Worm (Caenorhabditis elegans) whole organism, late embryonic: ENCODE measurements around the gene Y64H9A.2.
A peak's percentile ranks its signal among the peaks of the same experiment; 100 is the strongest.

Source experiments
- K09A11.1 ChIP-seq: sonication (generic microtip); optimal IDR thresholded peaks from 2 replicates; lab custom pipeline; 2017; ENCODE audit warnings: antibody characterized with exemption, mild to moderate bottlenecking, missing genetic modification characterization, missing compliant biosample characterization; ENCODE audit not compliant: insufficient read depth
- Y22D7AL.16 ChIP-seq: sonication (generic microtip); optimal IDR thresholded peaks from 2 replicates; lab custom pipeline; 2016; ENCODE audit warnings: missing genetic modification characterization, missing compliant biosample characterization
- ahr-1 ChIP-seq: sonication (generic microtip); optimal IDR thresholded peaks from 2 replicates; lab custom pipeline; 2016; ENCODE audit warnings: missing genetic modification characterization, missing compliant biosample characterization
- ceh-14 ChIP-seq: sonication (generic microtip); optimal IDR thresholded peaks from 2 replicates; lab custom pipeline; 2016; ENCODE audit warnings: missing genotype, missing genetic modification characterization, missing compliant biosample characterization
- ceh-18 ChIP-seq: sonication (generic microtip); optimal IDR thresholded peaks from 2 replicates; lab custom pipeline; 2016; ENCODE audit warnings: missing genetic modification characterization, missing compliant biosample characterization
- ceh-2 ChIP-seq: sonication (generic microtip); optimal IDR thresholded peaks from 2 replicates; lab custom pipeline; 2016; ENCODE audit warnings: missing genotype, missing genetic modification characterization, missing compliant biosample characterization
- ceh-22 ChIP-seq: sonication (generic microtip); optimal IDR thresholded peaks from 2 replicates; lab custom pipeline; 2017; ENCODE audit warnings: missing biosample characterization, missing genetic modification characterization
- ceh-30 ChIP-seq: fragments of 150-350 bp; optimal IDR thresholded peaks from 2 replicates; lab custom pipeline; 2014; ENCODE audit warnings: missing biosample characterization, missing genetic modification characterization
- ceh-34 ChIP-seq: sonication (generic microtip); optimal IDR thresholded peaks from 2 replicates; lab custom pipeline; 2016; ENCODE audit warnings: mild to moderate bottlenecking, missing genetic modification characterization, missing compliant biosample characterization
- ceh-45 ChIP-seq: fragments of 200-800 bp; sonication (Bioruptor generic); IDR thresholded peaks from 2 replicates; pipeline ENCODE4 v1.3.6; 2022; ENCODE audit warnings: missing genetic modification reagents, missing genetic modification characterization, missing compliant biosample characterization
- ceh-48 ChIP-seq: sonication (generic microtip); optimal IDR thresholded peaks from 2 replicates; lab custom pipeline; 2016; ENCODE audit warnings: missing genetic modification characterization, inconsistent platforms, missing compliant biosample characterization
- ceh-9 ChIP-seq: sonication (generic microtip); optimal IDR thresholded peaks from 2 replicates; lab custom pipeline; 2016; ENCODE audit warnings: mild to moderate bottlenecking, missing genetic modification characterization, inconsistent platforms, missing compliant biosample characterization
- che-1 ChIP-seq: sonication (generic microtip); optimal IDR thresholded peaks from 2 replicates; lab custom pipeline; 2016; ENCODE audit warnings: mild to moderate bottlenecking, missing genetic modification characterization, missing compliant biosample characterization
- dve-1 ChIP-seq: sonication (generic microtip); optimal IDR thresholded peaks from 2 replicates; lab custom pipeline; 2017; ENCODE audit warnings: antibody characterized with exemption, mild to moderate bottlenecking, missing genetic modification characterization, missing compliant biosample characterization
- ets-4 ChIP-seq: sonication (generic microtip); optimal IDR thresholded peaks from 2 replicates; lab custom pipeline; 2016; ENCODE audit warnings: missing genetic modification characterization, missing compliant biosample characterization
- eyg-1 ChIP-seq: sonication (generic microtip); optimal IDR thresholded peaks from 2 replicates; lab custom pipeline; 2016; ENCODE audit warnings: missing genotype, missing genetic modification characterization, missing compliant biosample characterization
- fkh-6 ChIP-seq: sonication (generic microtip); optimal IDR thresholded peaks from 2 replicates; lab custom pipeline; 2016; ENCODE audit warnings: missing genetic modification characterization, missing compliant biosample characterization
- gmeb-2 ChIP-seq: sonication (generic microtip); optimal IDR thresholded peaks from 2 replicates; lab custom pipeline; 2016; ENCODE audit warnings: missing genetic modification characterization, inconsistent platforms, missing compliant biosample characterization
- hlh-13 ChIP-seq: fragments of 200-800 bp; sonication (Bioruptor generic); optimal IDR thresholded peaks from 2 replicates; lab custom pipeline; 2018; ENCODE audit warnings: mild to moderate bottlenecking, missing genetic modification characterization, missing compliant biosample characterization
- hlh-15 ChIP-seq: sonication (generic microtip); optimal IDR thresholded peaks from 2 replicates; lab custom pipeline; 2016; ENCODE audit warnings: missing genetic modification characterization, missing compliant biosample characterization
- hlh-30 ChIP-seq: sonication (generic microtip); optimal IDR thresholded peaks from 2 replicates; lab custom pipeline; 2017; ENCODE audit warnings: antibody characterized with exemption, missing genetic modification characterization, missing compliant biosample characterization; ENCODE audit not compliant: insufficient read depth
- hlh-6 ChIP-seq: sonication (generic microtip); optimal IDR thresholded peaks from 2 replicates; lab custom pipeline; 2016; ENCODE audit warnings: missing genotype, missing genetic modification characterization, missing compliant biosample characterization
- hlh-8 ChIP-seq: sonication (generic microtip); optimal IDR thresholded peaks from 2 replicates; lab custom pipeline; 2016; ENCODE audit warnings: missing genotype, missing genetic modification characterization, missing compliant biosample characterization
- lim-6 ChIP-seq: sonication (generic microtip); optimal IDR thresholded peaks from 2 replicates; lab custom pipeline; 2016; ENCODE audit warnings: missing genetic modification characterization, missing compliant biosample characterization
- lin-11 ChIP-seq: fragments of 200-800 bp; sonication (Bioruptor generic); optimal IDR thresholded peaks from 2 replicates; lab custom pipeline; 2018; ENCODE audit warnings: mild to moderate bottlenecking, missing genetic modification characterization, missing compliant biosample characterization
- mec-3 ChIP-seq: sonication (generic microtip); optimal IDR thresholded peaks from 2 replicates; lab custom pipeline; 2016; ENCODE audit warnings: borderline replicate concordance, missing genetic modification characterization, missing compliant biosample characterization
- nfya-1 ChIP-seq: sonication (generic microtip); optimal IDR thresholded peaks from 2 replicates; lab custom pipeline; 2017; ENCODE audit warnings: missing genetic modification characterization, mild to moderate bottlenecking, missing compliant biosample characterization, antibody characterized with exemption, moderate library complexity
- nhr-11 ChIP-seq: fragments of 150-350 bp; optimal IDR thresholded peaks from 2 replicates; lab custom pipeline; 2014; ENCODE audit warnings: missing biosample characterization, missing genetic modification characterization
- npax-4 ChIP-seq: sonication (generic microtip); optimal IDR thresholded peaks from 2 replicates; lab custom pipeline; 2016; ENCODE audit warnings: missing genetic modification characterization, missing compliant biosample characterization
- odd-2 ChIP-seq: sonication (generic microtip); optimal IDR thresholded peaks from 2 replicates; lab custom pipeline; 2017; ENCODE audit warnings: antibody characterized with exemption, mild to moderate bottlenecking, missing genetic modification characterization, missing compliant biosample characterization
- pag-3 ChIP-seq: sonication (generic microtip); optimal IDR thresholded peaks from 2 replicates; lab custom pipeline; 2016; ENCODE audit warnings: missing compliant biosample characterization, missing genetic modification characterization, borderline replicate concordance
- pat-9 ChIP-seq: fragments of 200-800 bp; sonication (Bioruptor generic); optimal IDR thresholded peaks from 2 replicates; lab custom pipeline; 2018; ENCODE audit warnings: mild to moderate bottlenecking, missing genetic modification characterization, moderate library complexity, missing compliant biosample characterization
- pha-2 ChIP-seq: sonication (generic microtip); optimal IDR thresholded peaks from 2 replicates; lab custom pipeline; 2017; ENCODE audit warnings: mild to moderate bottlenecking, missing genetic modification characterization, missing compliant biosample characterization
- pqm-1 ChIP-seq: sonication (generic microtip); optimal IDR thresholded peaks from 2 replicates; lab custom pipeline; 2016; ENCODE audit warnings: missing genetic modification characterization, missing compliant biosample characterization
- pros-1 ChIP-seq: fragments of 150-350 bp; optimal IDR thresholded peaks from 2 replicates; lab custom pipeline; 2014; ENCODE audit warnings: missing biosample characterization, missing genetic modification reagents, missing genetic modification characterization
- ref-2 ChIP-seq: sonication (generic microtip); optimal IDR thresholded peaks from 2 replicates; lab custom pipeline; 2016; ENCODE audit warnings: missing genetic modification characterization, missing compliant biosample characterization
- rnt-1 ChIP-seq: sonication (generic microtip); optimal IDR thresholded peaks from 2 replicates; lab custom pipeline; 2016; ENCODE audit warnings: missing genetic modification characterization, missing compliant biosample characterization
- sdc-2 ChIP-seq: sonication (generic microtip); optimal IDR thresholded peaks from 2 replicates; lab custom pipeline; 2016; ENCODE audit warnings: missing genotype, missing genetic modification characterization, missing compliant biosample characterization
- sox-4 ChIP-seq: sonication (generic microtip); optimal IDR thresholded peaks from 2 replicates; lab custom pipeline; 2017; ENCODE audit warnings: mild to moderate bottlenecking, missing genetic modification characterization, inconsistent platforms, missing compliant biosample characterization
- tbx-2 ChIP-seq: sonication (generic microtip); optimal IDR thresholded peaks from 2 replicates; lab custom pipeline; 2016; ENCODE audit warnings: missing genetic modification characterization, missing compliant biosample characterization
- ttx-3 ChIP-seq: sonication (generic microtip); optimal IDR thresholded peaks from 2 replicates; lab custom pipeline; 2016; ENCODE audit warnings: missing genetic modification reagents, missing genetic modification characterization, missing compliant biosample characterization
- unc-3 ChIP-seq, 2 experiments: fragments of 200-800 bp in 1 of 2; sonication (Bioruptor generic) in 1 of 2; sonication (generic microtip) in 1 of 2; conservative IDR thresholded peaks in 1 of 2; optimal IDR thresholded peaks in 1 of 2; 2 replicates each; pipeline versions ENCODE4 v1.3.6 to Lab custom; 2016 to 2022; ENCODE audit warnings: missing compliant biosample characterization in 2 of 2, missing genetic modification characterization in 2 of 2, missing genetic modification reagents in 1 of 2
- unc-42 ChIP-seq: sonication (generic microtip); optimal IDR thresholded peaks from 2 replicates; lab custom pipeline; 2016; ENCODE audit warnings: missing genotype, missing genetic modification characterization, missing compliant biosample characterization
- unc-55 ChIP-seq: sonication (generic microtip); optimal IDR thresholded peaks from 2 replicates; lab custom pipeline; 2017; ENCODE audit warnings: missing biosample characterization, missing genetic modification reagents, missing genetic modification characterization
- zip-5 ChIP-seq: sonication (generic microtip); optimal IDR thresholded peaks from 2 replicates; lab custom pipeline; 2016; ENCODE audit warnings: missing genetic modification characterization, missing compliant biosample characterization
- ztf-16 ChIP-seq: sonication (generic microtip); optimal IDR thresholded peaks from 2 replicates; lab custom pipeline; 2017; ENCODE audit warnings: missing genetic modification characterization, missing compliant biosample characterization

The Y64H9A.2 gene

DNA sequence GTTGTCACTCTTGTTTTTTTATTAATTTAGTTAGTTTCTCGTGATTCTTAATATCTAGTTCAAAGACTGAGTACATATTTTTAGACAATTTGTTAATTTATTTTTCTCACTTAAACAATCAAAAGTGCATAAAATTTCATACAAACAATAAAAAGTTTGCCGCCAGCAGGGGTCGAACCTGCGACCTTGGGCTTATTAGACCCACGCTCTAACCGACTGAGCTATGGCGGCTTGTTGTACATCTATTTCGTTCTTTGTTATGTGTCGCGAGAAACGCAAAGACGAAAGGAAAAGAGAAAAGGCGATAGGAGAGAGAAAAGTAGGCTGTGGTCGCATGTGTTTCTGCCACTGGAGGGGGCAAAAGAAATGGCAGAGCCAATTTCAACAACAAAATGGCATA is 41.7 kb downstream of the Y64H9A.2 start (continued):
- TF ChIP-seq ahr-1 (peak; percentile 73), gmeb-2 (tag; lab: Kevin White, UChicago) (peak; percentile 97), ceh-2 (tag; lab: Kevin White, UChicago) (peak; percentile 89), ceh-48 (tag; lab: Kevin White, UChicago) (peak; percentile 89), unc-55 (GFP tag; lab: Kevin White, UChicago) (peak; percentile 23), dve-1 (tag; lab: Kevin White, UChicago) (peak; percentile 94), unc-42 (tag; lab: Kevin White, UChicago) (peak; percentile 92), pag-3 (tag; lab: Kevin White, UChicago) (peak; percentile 90), odd-2 (tag; lab: Kevin White, UChicago) (peak; percentile 71), ceh-9 (peak; percentile 83), ceh-18 (tag; lab: Kevin White, UChicago) (peak; percentile 95), hlh-13 (peak; percentile 92), lin-11 (tag; lab: Kevin White, UChicago) (peak; percentile 92), pqm-1 (tag; lab: Kevin White, UChicago) (peak; percentile 76), K09A11.1 (tag; lab: Kevin White, UChicago) (peak; percentile 89), rnt-1 (peak; percentile 93), eyg-1 (tag; lab: Kevin White, UChicago) (peak; percentile 88), hlh-15 (tag; lab: Kevin White, UChicago) (peak; percentile 88), ttx-3 (tag; lab: Kevin White, UChicago) (peak; percentile 96), mec-3 (peak; percentile 54), tbx-2 (peak; percentile 96), fkh-6 (tag; lab: Kevin White, UChicago) (peak; percentile 93), lim-6 (tag; lab: Kevin White, UChicago) (peak; percentile 91), hlh-6 (tag; lab: Kevin White, UChicago) (peak; percentile 95), ceh-34 (tag; lab: Kevin White, UChicago) (peak; percentile 96), che-1 (peak; percentile 92), hlh-30 (peak; percentile 68), nfya-1 (tag; lab: Kevin White, UChicago) (peak; percentile 85), ceh-45 (peak; percentile 84)

DNA sequence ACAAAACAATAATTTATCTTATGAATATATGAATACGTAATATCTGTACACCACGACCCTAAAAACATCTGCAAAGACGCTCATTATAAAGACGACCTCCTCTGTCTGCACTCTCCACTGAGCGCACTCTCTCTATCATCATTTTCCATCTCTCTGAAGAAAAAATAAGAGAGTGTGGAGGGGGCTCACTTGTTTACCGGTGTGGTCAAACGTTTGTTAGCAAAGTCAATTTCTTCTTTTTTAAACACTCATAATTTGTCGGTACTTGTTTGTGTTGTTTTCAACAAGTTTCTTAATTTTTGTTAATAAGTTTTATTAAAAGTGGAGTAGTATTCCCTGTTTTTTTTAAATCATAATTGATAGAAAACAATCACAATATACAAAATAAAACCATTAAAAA is 42.4 kb downstream of the Y64H9A.2 start:
- TF ChIP-seq eyg-1 (tag; lab: Kevin White, UChicago), result no peak
- TF ChIP-seq ref-2 (tag; lab: Kevin White, UChicago), result no peak
- TF ChIP-seq ceh-45, result no peak
- TF ChIP-seq ceh-14 (tag; lab: Kevin White, UChicago), result no peak
- TF ChIP-seq sdc-2, result no peak
- no peak for TF ChIP-seq sox-4 (tag; lab: Kevin White, UChicago)
- no peak for TF ChIP-seq rnt-1
- no peak for TF ChIP-seq pha-2 (tag; lab: Kevin White, UChicago)
- TF ChIP-seq ets-4, result no peak
- no peak for TF ChIP-seq zip-5

DNA sequence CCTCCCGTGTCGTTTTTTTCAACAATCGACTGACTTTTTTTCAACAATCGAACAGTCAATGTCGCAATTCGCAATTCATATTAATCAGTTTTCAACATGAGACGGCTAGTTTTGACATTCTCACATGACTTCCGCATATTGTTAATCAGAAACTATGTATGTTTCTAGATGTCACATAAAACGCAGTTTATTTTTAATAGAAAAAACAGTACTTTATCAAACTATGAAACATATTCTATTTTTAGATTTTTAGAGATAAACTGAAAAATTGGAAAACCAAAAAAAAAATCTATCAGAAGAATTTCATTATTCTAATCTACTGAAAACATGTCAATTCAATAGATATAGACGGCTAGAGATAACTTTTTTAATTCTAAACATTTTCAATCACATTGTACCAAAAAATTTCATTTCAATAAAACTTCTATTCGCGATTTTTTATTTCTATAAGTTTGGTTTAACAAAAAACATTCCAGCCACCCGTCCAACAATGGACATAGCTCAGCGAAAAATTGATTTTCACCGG is 43.7 kb downstream of the Y64H9A.2 start, which contains the start of gene pnk-4:
Gene pnk-4 (plus strand): TSS at position 476 of the 526 bp plus-strand sequence.
- no peak for TF ChIP-seq eyg-1 (tag; lab: Kevin White, UChicago)
- no peak for TF ChIP-seq ets-4
- TF ChIP-seq npax-4, result no peak
- TF ChIP-seq ceh-30 (tag; lab: Kevin White, UChicago), result no peak
- no peak for TF ChIP-seq pat-9 (tag; lab: Kevin White, UChicago)
- TF ChIP-seq ceh-48 (tag; lab: Kevin White, UChicago), result no peak
- no peak for TF ChIP-seq hlh-8 (tag; lab: Kevin White, UChicago)
- no peak for TF ChIP-seq ceh-2 (tag; lab: Kevin White, UChicago)
- no peak for TF ChIP-seq fkh-6 (tag; lab: Kevin White, UChicago)
- no peak for TF ChIP-seq nhr-11 (tag; lab: Kevin White, UChicago)
- TF ChIP-seq pha-2 (tag; lab: Kevin White, UChicago), result no peak
- no peak for TF ChIP-seq unc-3 (GFP tag; conservative IDR thresholded peaks at IDR 0.05; lab: Robert Waterston, UW)
- TF ChIP-seq unc-3 (tag; optimal IDR thresholded peaks at IDR 0.05; lab: Kevin White, UChicago), result no peak
- no peak for TF ChIP-seq Y22D7AL.16
- TF ChIP-seq ztf-16 (tag; lab: Kevin White, UChicago), result no peak
- no peak for TF ChIP-seq pros-1 (tag; lab: Kevin White, UChicago)
- no peak for TF ChIP-seq ceh-22
- TF ChIP-seq pag-3 (tag; lab: Kevin White, UChicago), result no peak
